Worm (Caenorhabditis elegans) whole organism, L3 larva: ENCODE data around the gene T06D4.1.

Experiments
- aly-2 ChIP-seq: fragments of 150-350 bp; optimal IDR thresholded peaks from 2 replicates; lab custom pipeline; 2014; ENCODE audit warnings: missing biosample characterization, missing genetic modification characterization
- ama-1 ChIP-seq: fragments of 150-350 bp; optimal IDR thresholded peaks from 2 replicates; lab custom pipeline; 2018
- fos-1 ChIP-seq: fragments of 150-350 bp; optimal IDR thresholded peaks from 2 replicates; lab custom pipeline; 2014; ENCODE audit warnings: missing biosample characterization, missing genetic modification characterization
- lin-39 ChIP-seq: fragments of 150-350 bp; optimal IDR thresholded peaks from 2 replicates; lab custom pipeline; 2018; ENCODE audit warnings: missing biosample characterization, missing genetic modification reagents, missing genetic modification characterization
- nhr-28 ChIP-seq: fragments of 150-350 bp; optimal IDR thresholded peaks from 2 replicates; lab custom pipeline; 2014; ENCODE audit warnings: missing biosample characterization, missing genetic modification characterization
- nhr-76 ChIP-seq: fragments of 150-350 bp; sonication (generic microtip); optimal IDR thresholded peaks from 5 replicates; lab custom pipeline; 2014; ENCODE audit warnings: missing biosample characterization, missing genetic modification characterization
- nhr-77 ChIP-seq: fragments of 150-350 bp; optimal IDR thresholded peaks from 2 replicates; lab custom pipeline; 2014; ENCODE audit warnings: missing biosample characterization, missing genetic modification characterization
- pha-4 ChIP-seq: fragments of 150-350 bp; optimal IDR thresholded peaks from 2 replicates; lab custom pipeline; 2014; ENCODE audit warnings: missing biosample characterization, missing genetic modification reagents, missing genetic modification characterization
- pqm-1 ChIP-seq: fragments of 150-350 bp; optimal IDR thresholded peaks from 2 replicates; lab custom pipeline; 2017; ENCODE audit warnings: missing biosample characterization, missing genetic modification characterization, inconsistent platforms
- unc-39 ChIP-seq: sonication (generic microtip); optimal IDR thresholded peaks from 4 replicates; lab custom pipeline; 2017; ENCODE audit warnings: missing biosample characterization, missing genetic modification characterization

- TF ChIP-seq nhr-76 = no peak
- no peak for TF ChIP-seq aly-2 (tag; lab: Kevin White, UChicago)
- no peak for TF ChIP-seq nhr-28 (tag; lab: Kevin White, UChicago)
- TF ChIP-seq ama-1 = no peak
- TF ChIP-seq pqm-1 (tag; lab: Kevin White, UChicago) = no peak
- TF ChIP-seq unc-39 (tag; lab: Kevin White, UChicago) = no peak
- no peak for TF ChIP-seq pha-4 (tag; lab: Kevin White, UChicago)
- TF ChIP-seq lin-39 (tag; lab: Kevin White, UChicago) = no peak
- TF ChIP-seq nhr-77 (tag; lab: Kevin White, UChicago) = no peak
- no peak for TF ChIP-seq fos-1 (tag; lab: Kevin White, UChicago)
Observed at ce11 chrII:3343714-3344113, 37.9 kb upstream of the T06D4.1 start, which contains the start of gene F14D2.15.
